Fruit fly (Drosophila melanogaster) whole organism, wandering third instar larva: Measurements from ENCODE around the gene Eig71Eb.

Experiments
- Abd-B ChIP-seq: fragments of >200 bp; optimal IDR thresholded peaks from 2 replicates; lab custom pipeline; 2017; ENCODE audit warnings: missing biosample characterization, missing genetic modification characterization
- CG32264 ChIP-seq: fragments of 200-800 bp; sonication (Bioruptor generic); optimal IDR thresholded peaks from 2 replicates; lab custom pipeline; 2016; ENCODE audit warnings: missing biosample characterization, missing genetic modification characterization
- CG9705 ChIP-seq: fragments of 200-800 bp; sonication (Bioruptor generic); optimal IDR thresholded peaks from 2 replicates; lab custom pipeline; 2018; ENCODE audit warnings: missing biosample characterization, mild to moderate bottlenecking, missing genetic modification characterization
- Dfd ChIP-seq: fragments of >200 bp; optimal IDR thresholded peaks from 2 replicates; lab custom pipeline; 2017; ENCODE audit warnings: missing biosample characterization, missing genetic modification characterization
- Dif ChIP-seq: fragments of 200-275, 200-300 bp; sonication (Bioruptor generic); optimal IDR thresholded peaks from 2 replicates; lab custom pipeline; 2018; ENCODE audit warnings: missing biosample characterization, missing genetic modification characterization; ENCODE audit not compliant: partially characterized antibody
- GATAd ChIP-seq: sonication (Bioruptor generic); optimal IDR thresholded peaks from 2 replicates; lab custom pipeline; 2016; ENCODE audit warnings: missing biosample characterization, missing genetic modification characterization
- Hnf4 ChIP-seq: fragments of 200-800 bp; sonication (Bioruptor generic); optimal IDR thresholded peaks from 2 replicates; lab custom pipeline; 2016; ENCODE audit warnings: missing biosample characterization, mild to moderate bottlenecking, missing genetic modification characterization
- Hr78 ChIP-seq: fragments of >200 bp; optimal IDR thresholded peaks from 2 replicates; lab custom pipeline; 2017; ENCODE audit warnings: missing biosample characterization, missing genetic modification characterization
- Hr83 ChIP-seq: fragments of 200-300 bp; sonication (Bioruptor generic); optimal IDR thresholded peaks from 2 replicates; lab custom pipeline; 2016; ENCODE audit warnings: missing biosample characterization, mild to moderate bottlenecking, missing genetic modification characterization, moderate library complexity; ENCODE audit not compliant: poor library complexity, severe bottlenecking
- Mio ChIP-seq: sonication (Bioruptor generic); optimal IDR thresholded peaks from 2 replicates; lab custom pipeline; 2016; ENCODE audit warnings: missing biosample characterization, missing genetic modification characterization
- N ChIP-seq: fragments of >200 bp; optimal IDR thresholded peaks from 2 replicates; lab custom pipeline; 2018; ENCODE audit warnings: missing biosample characterization, missing external identifiers, missing genetic modification characterization
- OdsH ChIP-seq: fragments of 200-800 bp; sonication (Bioruptor generic); optimal IDR thresholded peaks from 2 replicates; lab custom pipeline; 2016; ENCODE audit warnings: missing biosample characterization, mild to moderate bottlenecking, missing genetic modification characterization
- Rel ChIP-seq, 2 experiments: fragments of 200-800 bp; sonication (Bioruptor generic) in 1 of 2; optimal IDR thresholded peaks; 2 replicates in 1 of 2; 3 replicates in 1 of 2; lab custom pipeline; 2016 to 2019; ENCODE audit warnings: mild to moderate bottlenecking in 2 of 2, missing biosample characterization in 2 of 2, missing genetic modification characterization in 2 of 2, moderate library complexity in 1 of 2
- Vsx2 ChIP-seq: fragments of 200-300, 225-300 bp; sonication (Bioruptor generic); optimal IDR thresholded peaks from 2 replicates; lab custom pipeline; 2018; ENCODE audit warnings: missing biosample characterization, missing genetic modification characterization; ENCODE audit not compliant: partially characterized antibody
- br ChIP-seq: fragments of 200-800 bp; sonication (Bioruptor generic); optimal IDR thresholded peaks from 2 replicates; lab custom pipeline; 2016; ENCODE audit warnings: missing biosample characterization, missing genetic modification characterization
- brk ChIP-seq: fragments of 200-800 bp; sonication (Bioruptor generic); optimal IDR thresholded peaks from 2 replicates; lab custom pipeline; 2016; ENCODE audit warnings: missing biosample characterization, mild to moderate bottlenecking, missing genetic modification characterization
- dl ChIP-seq, 2 experiments: fragments of 175-275, 200-275 bp in 1 of 2; fragments of 200-275 bp in 1 of 2; sonication (Bioruptor generic); optimal IDR thresholded peaks; lab custom pipeline; 2018; ENCODE audit warnings: mild to moderate bottlenecking in 2 of 2, missing biosample characterization in 2 of 2, missing genetic modification characterization in 2 of 2, moderate library complexity in 2 of 2; ENCODE audit not compliant: partially characterized antibody in 2 of 2, insufficient read depth in 1 of 2
- dmrt93B ChIP-seq: fragments of 200-800 bp; sonication (Bioruptor generic); optimal IDR thresholded peaks from 2 replicates; lab custom pipeline; 2018; ENCODE audit warnings: missing biosample characterization, mild to moderate bottlenecking, missing genetic modification characterization
- dsf ChIP-seq: sonication (Bioruptor generic); optimal IDR thresholded peaks from 2 replicates; lab custom pipeline; 2016; ENCODE audit warnings: missing biosample characterization, missing genetic modification characterization, borderline replicate concordance
- ey ChIP-seq: fragments of 200-800 bp; sonication (Bioruptor generic); optimal IDR thresholded peaks from 2 replicates; lab custom pipeline; 2016; ENCODE audit warnings: missing biosample characterization, missing genetic modification characterization
- foxo ChIP-seq, 2 experiments: fragments of 200-800 bp; sonication (Bioruptor generic); optimal IDR thresholded peaks; 2 replicates in 1 of 2; 3 replicates in 1 of 2; lab custom pipeline; 2016 to 2017; ENCODE audit warnings: missing biosample characterization in 2 of 2, missing genetic modification characterization in 2 of 2
- fru ChIP-seq: fragments of 200-800 bp; sonication (Bioruptor generic); optimal IDR thresholded peaks from 3 replicates; lab custom pipeline; 2016; ENCODE audit warnings: missing biosample characterization, mild to moderate bottlenecking, missing genetic modification characterization
- h ChIP-seq: fragments of 200-800 bp; sonication (Bioruptor generic); optimal IDR thresholded peaks from 3 replicates; lab custom pipeline; 2016; ENCODE audit warnings: missing biosample characterization, mild to moderate bottlenecking, missing genetic modification characterization
- pan ChIP-seq: fragments of >200 bp; optimal IDR thresholded peaks from 2 replicates; lab custom pipeline; 2017
- psq ChIP-seq: fragments of 200-800 bp; sonication (Bioruptor generic); optimal IDR thresholded peaks from 3 replicates; lab custom pipeline; 2017; ENCODE audit warnings: missing biosample characterization, mild to moderate bottlenecking, missing genetic modification characterization, moderate library complexity
- rgr ChIP-seq: fragments of 200-800 bp; sonication (Bioruptor generic); optimal IDR thresholded peaks from 3 replicates; lab custom pipeline; 2016; ENCODE audit warnings: missing biosample characterization, mild to moderate bottlenecking, missing genetic modification characterization
- sage ChIP-seq: fragments of 200-800 bp; sonication (Bioruptor generic); optimal IDR thresholded peaks from 2 replicates; lab custom pipeline; 2016; ENCODE audit warnings: missing biosample characterization, mild to moderate bottlenecking, missing genetic modification characterization
- tai ChIP-seq: sonication (Bioruptor generic); optimal IDR thresholded peaks from 2 replicates; lab custom pipeline; 2016; ENCODE audit warnings: missing biosample characterization, missing genetic modification characterization
- woc ChIP-seq: sonication (Bioruptor generic); optimal IDR thresholded peaks from 2 replicates; lab custom pipeline; 2016; ENCODE audit warnings: missing biosample characterization, mild to moderate bottlenecking, missing genetic modification characterization

Gene Eig71Eb

DNA sequence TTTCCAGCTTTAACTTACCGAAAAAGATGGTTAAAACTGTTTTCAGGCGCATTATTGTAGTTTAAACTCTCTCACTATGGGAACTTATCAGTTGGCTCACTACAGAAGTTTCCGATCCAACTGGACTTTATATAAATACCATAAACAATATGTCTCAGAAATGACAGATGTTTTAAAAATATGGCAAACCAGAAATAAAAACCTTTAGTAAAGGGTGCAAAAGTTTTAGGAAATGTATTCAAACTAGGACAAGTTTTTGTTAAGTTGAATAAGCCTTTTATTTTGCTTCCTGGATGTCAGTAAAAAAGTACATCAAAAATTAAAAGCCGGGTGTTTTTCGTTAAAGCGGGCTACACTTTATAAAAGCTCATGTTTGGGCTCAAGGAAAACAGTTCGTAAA, at the start of gene Eig71Eb, which contains the start of gene Eig71Ea:
Eig71Eb (plus strand) TSS at position 376 of the 400 bp plus-strand sequence.
Eig71Ea (minus strand) TSS at position 101 of the 400 bp plus-strand sequence.
- TF ChIP-seq CG32264 (GFP tag; lab: Kevin White, UChicago) (no peak), foxo (GFP tag; optimal IDR thresholded peaks at IDR 0.05; lab: Kevin White, UChicago) (no peak), Dif (GFP tag; lab: Kevin White, UChicago) (no peak), h (no peak), fru (no peak), Mio (GFP tag; lab: Kevin White, UChicago) (no peak), Hr78 (GFP tag; lab: Kevin White, UChicago) (no peak), CG9705 (GFP tag; lab: Kevin White, UChicago) (no peak), br (no peak)

- TF ChIP-seq woc, result no peak
These were observed 49.7 kb upstream of the Eig71Eb start for dm6 chr3L:15600051-15600450.

DNA sequence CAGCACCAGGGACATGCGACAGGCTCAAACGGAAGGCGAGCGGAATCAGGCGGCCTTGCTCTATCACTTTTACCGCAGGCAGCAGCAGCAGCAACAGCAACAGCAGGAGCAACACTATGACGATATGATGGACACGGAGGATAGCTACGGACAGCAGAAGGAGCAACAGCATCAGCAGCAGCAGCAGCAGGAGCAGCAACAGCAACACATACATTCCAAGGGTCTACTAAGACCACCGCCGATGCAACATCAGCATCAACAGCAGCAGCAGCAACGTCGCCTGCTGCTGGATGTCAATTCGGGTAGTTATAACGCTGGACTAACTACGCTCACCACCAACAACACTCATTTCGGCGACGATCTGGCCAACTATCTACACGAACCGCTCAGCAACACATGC, 44.8 kb upstream of the Eig71Eb start:
- TF ChIP-seq Mio (GFP tag; lab: Kevin White, UChicago) (no peak), rgr (GFP tag; lab: Kevin White, UChicago) (no peak), Hr83 (GFP tag; lab: Kevin White, UChicago) (no peak), Dfd (GFP tag; lab: Kevin White, UChicago) (peak; percentile 94), Hnf4 (no peak), pan (lab: Kevin White, UChicago) (no peak), Abd-B (GFP tag; lab: Kevin White, UChicago) (no peak), foxo (GFP tag; optimal IDR thresholded peaks at IDR 0.05; lab: Kevin White, UChicago) (no peak), br (no peak)

- peak; percentile 77 for TF ChIP-seq Vsx2 (GFP tag; lab: Kevin White, UChicago)
- no peak for TF ChIP-seq psq
- TF ChIP-seq Dfd (GFP tag; lab: Kevin White, UChicago), result no peak
- TF ChIP-seq Rel (GFP tag; optimal IDR thresholded peaks at IDR 0.05; lab: Kevin White, UChicago), result no peak
- TF ChIP-seq Rel (tag; optimal IDR thresholded peaks at IDR 0.05; lab: Kevin White, UChicago), result peak; percentile 71
- peak; percentile 67 for TF ChIP-seq brk (GFP tag; lab: Kevin White, UChicago)
These were observed 39.6 kb upstream of the Eig71Eb start, which contains the start of gene CG7650 for dm6 chr3L:15610109-15610508. CG7650 (minus strand) TSS chr3L:15610386.

- TF ChIP-seq Mio (GFP tag; lab: Kevin White, UChicago) (no peak), dl (GFP tag; optimal IDR thresholded peaks at IDR 0.05; lab: Kevin White, UChicago; ENCODE audit: insufficient read depth in 1 of 2, partially characterized antibody in 2 of 2) (no peak), CG9705 (GFP tag; lab: Kevin White, UChicago) (no peak), dmrt93B (GFP tag; lab: Kevin White, UChicago) (no peak), sage (GFP tag; lab: Kevin White, UChicago) (no peak), br (no peak), tai (no peak), CG32264 (GFP tag; lab: Kevin White, UChicago) (no peak), pan (lab: Kevin White, UChicago) (no peak), ey (GFP tag; lab: Kevin White, UChicago) (no peak), N (no peak), Hr78 (GFP tag; lab: Kevin White, UChicago) (no peak), Dfd (GFP tag; lab: Kevin White, UChicago) (no peak), fru (no peak), psq (no peak), GATAd (GFP tag; lab: Kevin White, UChicago) (no peak), dsf (GFP tag; lab: Kevin White, UChicago) (no peak), OdsH (GFP tag; lab: Kevin White, UChicago) (no peak)
These were observed 37.0 kb upstream of the Eig71Eb start, which contains the start of gene CG13449 for dm6 chr3L:15612728-15613127. CG13449 (minus strand) TSS chr3L:15612828.

dm6 chr3L:15616490-15616889, 33.2 kb upstream of the Eig71Eb start:
- no peak for TF ChIP-seq pan (lab: Kevin White, UChicago)
- TF ChIP-seq CG32264 (GFP tag; lab: Kevin White, UChicago), result no peak
- TF ChIP-seq psq, result no peak
- TF ChIP-seq Vsx2 (GFP tag; lab: Kevin White, UChicago), result no peak
- no peak for TF ChIP-seq woc
